Fruit fly (Drosophila melanogaster): ENCODE data around the gene CG7992.

CG7992 gene

dm6 chrX:19248426-19249217, 1.6 kb upstream of the CG7992 start, which contains the start of gene Hs3st-B (continued):
- TF ChIP-seq zfh2 (GFP tag; optimal IDR thresholded peaks at IDR 0.05): no peak
- TF ChIP-seq CG9932 (GFP tag; IDR thresholded peaks at IDR 0.05): no peak
- TF ChIP-seq Dad (GFP tag; optimal IDR thresholded peaks at IDR 0.05): no peak
- TF ChIP-seq nom (GFP tag; optimal IDR thresholded peaks at IDR 0.05): no peak
- TF ChIP-seq dpn (GFP tag; optimal IDR thresholded peaks at IDR 0.05): no peak
- peak; percentile 19 for TF ChIP-seq CG17359 (tag; optimal IDR thresholded peaks at IDR 0.05)
- peak; percentile 30; the same call in 1 of the 2 replicates for TF ChIP-seq Rfx (GFP tag; IDR thresholded peaks at IDR 0.05)
- TF ChIP-seq CG4707 (GFP tag; optimal IDR thresholded peaks at IDR 0.05): no peak
- no peak for TF ChIP-seq caup (GFP tag; optimal IDR thresholded peaks at IDR 0.05; ENCODE audit: severe bottlenecking)
- TF ChIP-seq CG17568 (GFP tag; optimal IDR thresholded peaks at IDR 0.05): no peak
- 0 out of 2 replicates have a peak, but pooled peaks have one; percentile 16 for TF ChIP-seq crol (GFP tag; IDR thresholded peaks at IDR 0.05)
- TF ChIP-seq gfzf (GFP tag; optimal IDR thresholded peaks at IDR 0.05): no peak
- peak; percentile 29 for TF ChIP-seq CG30403 (GFP tag; optimal IDR thresholded peaks at IDR 0.05)
- TF ChIP-seq dan (GFP tag; IDR thresholded peaks at IDR 0.05): no peak
- TF ChIP-seq CG15514 (GFP tag; optimal IDR thresholded peaks at IDR 0.05): peak; percentile 2
- TF ChIP-seq zfh1 (GFP tag; IDR thresholded peaks at IDR 0.05): peak; percentile 47; the same call in 2 of the 3 replicates
- peak; percentile 26 for TF ChIP-seq CG18619 (GFP tag; optimal IDR thresholded peaks at IDR 0.05)
- no peak for TF ChIP-seq Gug (GFP tag; IDR thresholded peaks at IDR 0.05)
- TF ChIP-seq yki (optimal IDR thresholded peaks at IDR 0.05): no peak
- no peak for TF ChIP-seq CG32767 (GFP tag; IDR thresholded peaks at IDR 0.05)
- TF ChIP-seq CG8478 (optimal IDR thresholded peaks at IDR 0.05): no peak
- TF ChIP-seq chm (GFP tag; IDR thresholded peaks at IDR 0.05): no peak
- TF ChIP-seq mld (GFP tag; IDR thresholded peaks at IDR 0.05; ENCODE audit: partially characterized antibody): no peak
- peak; percentile 27 for TF ChIP-seq nmo (GFP tag; optimal IDR thresholded peaks at IDR 0.05)
- peak; percentile 11 for TF ChIP-seq CG10209 (GFP tag; optimal IDR thresholded peaks at IDR 0.05)
- TF ChIP-seq pum (GFP tag; optimal IDR thresholded peaks at IDR 0.05): no peak
- no peak for TF ChIP-seq HmgD (GFP tag; optimal IDR thresholded peaks at IDR 0.05)
- TF ChIP-seq CG34422 (GFP tag; IDR thresholded peaks at IDR 0.05): no peak
- no peak for TF ChIP-seq ems (GFP tag; optimal IDR thresholded peaks at IDR 0.05)
- TF ChIP-seq CG2712 (tag; optimal IDR thresholded peaks at IDR 0.05): no peak
- TF ChIP-seq cas (GFP tag; IDR thresholded peaks at IDR 0.05): no peak
- no peak for TF ChIP-seq CG18599 (GFP tag; optimal IDR thresholded peaks at IDR 0.05)
- TF ChIP-seq gcm2 (GFP tag; optimal IDR thresholded peaks at IDR 0.05): no peak
- no peak for TF ChIP-seq Bteb2 (GFP tag; optimal IDR thresholded peaks at IDR 0.05)
- TF ChIP-seq bowl (GFP tag; IDR thresholded peaks at IDR 0.05): no peak
- TF ChIP-seq CG10462 (GFP tag; optimal IDR thresholded peaks at IDR 0.05): no peak
- TF ChIP-seq ham (GFP tag; IDR thresholded peaks at IDR 0.05): no peak
- no peak for TF ChIP-seq H2.0 (GFP tag; IDR thresholded peaks at IDR 0.05)
- no peak for TF ChIP-seq sim (GFP tag; IDR thresholded peaks at IDR 0.05)
- no peak for TF ChIP-seq prd (optimal IDR thresholded peaks at IDR 0.05)
- no peak for TF ChIP-seq prd (GFP tag; IDR thresholded peaks at IDR 0.05)

dm6 chrX:19243379-19243834, 3.6 kb downstream of the CG7992 start, which contains the start of gene CG7889:
CG7889 (plus strand) TSS chrX:19243631.
- TF ChIP-seq HmgZ (tag; optimal IDR thresholded peaks at IDR 0.05) (peak; percentile 12), Blimp-1 (GFP tag; optimal IDR thresholded peaks at IDR 0.05) (peak; percentile 79), gt (GFP tag; IDR thresholded peaks at IDR 0.05) (no peak), ind (GFP tag; optimal IDR thresholded peaks at IDR 0.05) (peak; percentile 8), CG10147 (GFP tag; optimal IDR thresholded peaks at IDR 0.05) (peak; percentile 18), br (optimal IDR thresholded peaks at IDR 0.05) (no peak), fd96Cb (tag; optimal IDR thresholded peaks at IDR 0.05) (peak; percentile 11), CG15073 (GFP tag; optimal IDR thresholded peaks at IDR 0.05) (no peak), row (GFP tag; IDR thresholded peaks at IDR 0.05) (peak; percentile 81), NC2β (GFP tag; optimal IDR thresholded peaks at IDR 0.05) (no peak), Nf-YB (GFP tag; optimal IDR thresholded peaks at IDR 0.05) (no peak), btn (GFP tag; optimal IDR thresholded peaks at IDR 0.05) (no peak), CG8388 (GFP tag; optimal IDR thresholded peaks at IDR 0.05) (no peak)
